Fruit fly (Drosophila melanogaster) whole organism, embryonic: Measurements from ENCODE around the gene Fbw5.

Source experiments
- Adf1 ChIP-seq: fragments of 200-800 bp; sonication (Bioruptor generic); IDR thresholded peaks from 2 replicates; pipeline ENCODE4 v1.3.6; 2022; ENCODE audit warnings: missing biosample characterization, missing genetic modification characterization
- Antp ChIP-seq: fragments of 200-800 bp; sonication (Bioruptor generic); optimal IDR thresholded peaks from 3 replicates; lab custom pipeline; 2016; ENCODE audit warnings: missing biosample characterization, missing genetic modification characterization
- Blimp-1 ChIP-seq: fragments of 200-800 bp; sonication (Bioruptor generic); optimal IDR thresholded peaks from 3 replicates; lab custom pipeline; 2018; ENCODE audit warnings: missing biosample characterization, missing genetic modification characterization, mild to moderate bottlenecking, moderate library complexity, missing genetic modification reagents
- C15 ChIP-seq: fragments of 200-800 bp; sonication (Bioruptor generic); IDR thresholded peaks from 3 replicates; pipeline ENCODE4 v1.3.6; 2022; ENCODE audit warnings: missing biosample characterization, missing genetic modification characterization
- CG10147 ChIP-seq: fragments of 200-800 bp; sonication (Bioruptor generic); optimal IDR thresholded peaks from 2 replicates; lab custom pipeline; 2019; ENCODE audit warnings: missing biosample characterization, mild to moderate bottlenecking, missing genetic modification characterization, moderate library complexity
- CG10543 ChIP-seq: fragments of 200-800 bp; sonication (Bioruptor generic); optimal IDR thresholded peaks from 3 replicates; lab custom pipeline; 2017; ENCODE audit warnings: missing biosample characterization, mild to moderate bottlenecking, missing genetic modification characterization, moderate library complexity
- CG12155 ChIP-seq: fragments of 200-800 bp; sonication (Bioruptor generic); optimal IDR thresholded peaks from 3 replicates; lab custom pipeline; 2016; ENCODE audit warnings: missing biosample characterization, missing genetic modification characterization
- CG14860 ChIP-seq: fragments of 200-800 bp; sonication (Bioruptor generic); IDR thresholded peaks from 3 replicates; pipeline ENCODE4 v1.3.6; 2022; ENCODE audit warnings: missing biosample characterization, missing genetic modification characterization; ENCODE audit not compliant: partially characterized antibody
- CG1603 ChIP-seq: fragments of 200-800 bp; sonication (Bioruptor generic); optimal IDR thresholded peaks from 2 replicates; lab custom pipeline; 2019; ENCODE audit warnings: missing biosample characterization, mild to moderate bottlenecking, missing genetic modification characterization, moderate library complexity
- CG17361 ChIP-seq: fragments of 200-800 bp; sonication (Bioruptor generic); IDR thresholded peaks from 3 replicates; pipeline ENCODE4 v1.3.6; 2022; ENCODE audit warnings: missing biosample characterization, missing genetic modification characterization
- CG17568 ChIP-seq: fragments of 200-800 bp; sonication (Bioruptor generic); optimal IDR thresholded peaks from 2 replicates; lab custom pipeline; 2018; ENCODE audit warnings: missing biosample characterization, mild to moderate bottlenecking, missing genetic modification characterization, moderate library complexity
- CG18262 ChIP-seq: fragments of 200-800 bp; optimal IDR thresholded peaks from 3 replicates; lab custom pipeline; 2019; ENCODE audit warnings: missing biosample characterization, mild to moderate bottlenecking, missing genetic modification characterization, moderate library complexity
- CG30020 ChIP-seq: fragments of 200-800 bp; optimal IDR thresholded peaks from 2 replicates; lab custom pipeline; 2019; ENCODE audit warnings: missing biosample characterization, mild to moderate bottlenecking, missing genetic modification characterization, moderate library complexity
- CG30431 ChIP-seq: fragments of 200-800 bp; sonication (Bioruptor generic); optimal IDR thresholded peaks from 2 replicates; lab custom pipeline; 2017; ENCODE audit warnings: missing biosample characterization, missing genetic modification characterization
- CG32532 ChIP-seq: fragments of 200-800 bp; sonication (Bioruptor generic); IDR thresholded peaks from 2 replicates; pipeline ENCODE4 v1.3.6; 2022; ENCODE audit warnings: missing biosample characterization, missing genetic modification characterization
- CG33213 ChIP-seq: fragments of 200-800 bp; sonication (Bioruptor generic); optimal IDR thresholded peaks from 3 replicates; lab custom pipeline; 2016; ENCODE audit warnings: missing biosample characterization, missing genetic modification characterization
- CG3407 ChIP-seq: fragments of 200-800 bp; sonication (Bioruptor generic); optimal IDR thresholded peaks from 2 replicates; lab custom pipeline; 2018; ENCODE audit warnings: missing biosample characterization, mild to moderate bottlenecking, missing genetic modification characterization
- CG3847 ChIP-seq: fragments of 200-800 bp; sonication (Bioruptor generic); IDR thresholded peaks from 2 replicates; pipeline ENCODE4 v1.3.6; 2022; ENCODE audit warnings: missing biosample characterization, missing genetic modification characterization
- CG5180 ChIP-seq: fragments of 200-800 bp; sonication (Bioruptor generic); optimal IDR thresholded peaks from 3 replicates; lab custom pipeline; 2017; ENCODE audit warnings: missing biosample characterization, missing genetic modification characterization, mild to moderate bottlenecking, moderate library complexity, missing genetic modification reagents
- CG8089 ChIP-seq: fragments of 200-800 bp; sonication (Bioruptor generic); optimal IDR thresholded peaks from 3 replicates; lab custom pipeline; 2016; ENCODE audit warnings: missing biosample characterization, missing genetic modification characterization
- CG8478 ChIP-seq: fragments of >200 bp; optimal IDR thresholded peaks from 2 replicates; lab custom pipeline; 2018
- CG8924 ChIP-seq: fragments of 200-800 bp; optimal IDR thresholded peaks from 3 replicates; lab custom pipeline; 2019; ENCODE audit warnings: missing biosample characterization, mild to moderate bottlenecking, missing genetic modification characterization, moderate library complexity
- CG8944 ChIP-seq: fragments of 200-800 bp; sonication (Bioruptor generic); optimal IDR thresholded peaks from 3 replicates; lab custom pipeline; 2016; ENCODE audit warnings: missing biosample characterization, missing genetic modification characterization
- CTCF ChIP-seq: fragments of 200-800 bp; sonication (Bioruptor generic); optimal IDR thresholded peaks from 2 replicates; lab custom pipeline; 2017; ENCODE audit warnings: missing biosample characterization, mild to moderate bottlenecking, missing genetic modification characterization, moderate library complexity
- Dfd ChIP-seq, 2 experiments: fragments of >200 bp; optimal IDR thresholded peaks; 2 replicates each; lab custom pipeline; 2017; ENCODE audit warnings: missing biosample characterization in 2 of 2, missing genetic modification characterization in 2 of 2
- Doc3 ChIP-seq: fragments of 200-800 bp; sonication (Bioruptor generic); IDR thresholded peaks from 3 replicates; pipeline ENCODE4 v1.3.6; 2022; ENCODE audit warnings: missing biosample characterization, missing genetic modification characterization; ENCODE audit not compliant: partially characterized antibody
- Drgx ChIP-seq: fragments of 200-800 bp; sonication (Bioruptor generic); IDR thresholded peaks from 2 replicates; pipeline ENCODE4 v1.3.6; 2022; ENCODE audit warnings: missing biosample characterization, missing genetic modification characterization
- H15 ChIP-seq: fragments of 200-800 bp; sonication (Bioruptor generic); IDR thresholded peaks from 3 replicates; pipeline ENCODE4 v1.3.6; 2022; ENCODE audit warnings: missing biosample characterization, missing genetic modification characterization
- H2.0 ChIP-seq: fragments of 200-800 bp; sonication (Bioruptor generic); IDR thresholded peaks from 2 replicates; pipeline ENCODE4 v1.3.6; 2022; ENCODE audit warnings: missing biosample characterization, missing genetic modification characterization
- MBD-R2 ChIP-seq: fragments of 200-800 bp; sonication (Bioruptor generic); IDR thresholded peaks from 2 replicates; pipeline ENCODE4 v1.3.6; 2022; ENCODE audit warnings: missing biosample characterization, missing genetic modification characterization
- Pdp1 ChIP-seq, 2 experiments: fragments of 200-800 bp; sonication (Bioruptor generic); optimal IDR thresholded peaks; 3 replicates each; lab custom pipeline; 2016; ENCODE audit warnings: missing biosample characterization in 2 of 2, missing genetic modification characterization in 2 of 2, mild to moderate bottlenecking in 1 of 2, moderate library complexity in 1 of 2
- Poxn ChIP-seq: fragments of 200-800 bp; sonication (Bioruptor generic); IDR thresholded peaks from 2 replicates; pipeline ENCODE4 v1.3.6; 2022; ENCODE audit warnings: missing biosample characterization, missing genetic modification characterization
- Six4 ChIP-seq: fragments of 200-800 bp; sonication (Bioruptor generic); optimal IDR thresholded peaks from 2 replicates; lab custom pipeline; 2016; ENCODE audit warnings: missing biosample characterization, missing genetic modification characterization
- Sry-δ ChIP-seq: fragments of 200-800 bp; sonication (Bioruptor generic); optimal IDR thresholded peaks from 2 replicates; lab custom pipeline; 2016; ENCODE audit warnings: missing biosample characterization, missing genetic modification characterization
- amos ChIP-seq: fragments of 200-800 bp; sonication (Bioruptor generic); IDR thresholded peaks from 2 replicates; pipeline ENCODE4 v1.3.6; 2022; ENCODE audit warnings: missing biosample characterization, missing genetic modification characterization; ENCODE audit not compliant: partially characterized antibody
- cg ChIP-seq: fragments of 200-800 bp; sonication (Bioruptor generic); optimal IDR thresholded peaks from 3 replicates; lab custom pipeline; 2019; ENCODE audit warnings: missing biosample characterization, mild to moderate bottlenecking, missing genetic modification characterization, moderate library complexity
- crp ChIP-seq, 2 experiments: fragments of 200-800 bp; sonication (Bioruptor generic); optimal IDR thresholded peaks; 2 replicates in 1 of 2; 3 replicates in 1 of 2; lab custom pipeline; 2017; ENCODE audit warnings: missing biosample characterization in 2 of 2, missing genetic modification characterization in 2 of 2, mild to moderate bottlenecking in 1 of 2, moderate library complexity in 1 of 2
- esg ChIP-seq: fragments of 200-800 bp; sonication (Bioruptor generic); conservative IDR thresholded peaks from 2 replicates; pipeline ENCODE4 v1.3.6; 2022; ENCODE audit warnings: missing biosample characterization, missing genetic modification characterization
- eyg ChIP-seq: fragments of 200-800 bp; sonication (Bioruptor generic); optimal IDR thresholded peaks from 3 replicates; lab custom pipeline; 2016; ENCODE audit warnings: missing biosample characterization, missing genetic modification characterization
- grn ChIP-seq: fragments of 200-800 bp; sonication (Bioruptor generic); optimal IDR thresholded peaks from 3 replicates; lab custom pipeline; 2017; ENCODE audit warnings: missing biosample characterization, missing genetic modification characterization
- gt ChIP-seq: fragments of 200-800 bp; sonication (Bioruptor generic); IDR thresholded peaks from 2 replicates; pipeline ENCODE4 v1.3.6; 2022; ENCODE audit warnings: missing biosample characterization, missing genetic modification characterization
- lola ChIP-seq, 3 experiments: fragments of >200 bp in 2 of 3; fragments of 200-800 bp in 1 of 3; sonication (Bioruptor generic) in 1 of 3; optimal IDR thresholded peaks; 2 replicates each; lab custom pipeline; 2017 to 2019; ENCODE audit warnings: missing biosample characterization in 3 of 3, missing genetic modification characterization in 3 of 3, mild to moderate bottlenecking in 1 of 3, moderate library complexity in 1 of 3
- maf-S ChIP-seq: fragments of 200-800 bp; sonication (Bioruptor generic); optimal IDR thresholded peaks from 2 replicates; lab custom pipeline; 2016; ENCODE audit warnings: missing biosample characterization, missing genetic modification characterization
- mam ChIP-seq: fragments of 200-800 bp; sonication (Bioruptor generic); optimal IDR thresholded peaks from 3 replicates; lab custom pipeline; 2016; ENCODE audit warnings: missing biosample characterization, missing genetic modification characterization
- nmo ChIP-seq: fragments of 200-800 bp; sonication (Bioruptor generic); optimal IDR thresholded peaks from 2 replicates; lab custom pipeline; 2018; ENCODE audit warnings: missing biosample characterization, mild to moderate bottlenecking, missing genetic modification characterization, moderate library complexity
- pb ChIP-seq: fragments of 200-800 bp; sonication (Bioruptor generic); optimal IDR thresholded peaks from 3 replicates; lab custom pipeline; 2016; ENCODE audit warnings: missing biosample characterization, missing genetic modification characterization
- sob ChIP-seq: fragments of 200-800 bp; sonication (Bioruptor generic); IDR thresholded peaks from 2 replicates; pipeline ENCODE4 v1.3.6; 2022; ENCODE audit warnings: missing biosample characterization, missing genetic modification characterization
- ttk ChIP-seq: fragments of 200-800 bp; sonication (Bioruptor generic); IDR thresholded peaks from 2 replicates; pipeline ENCODE4 v2.1.2; 2022; ENCODE audit warnings: missing biosample characterization, missing genetic modification characterization
- unc-4 ChIP-seq: fragments of 200-800 bp; sonication (Bioruptor generic); IDR thresholded peaks from 2 replicates; pipeline ENCODE4 v1.3.6; 2022; ENCODE audit warnings: missing biosample characterization, missing genetic modification characterization; ENCODE audit not compliant: partially characterized antibody
- zfh2 ChIP-seq: fragments of 200-800 bp; sonication (Bioruptor generic); optimal IDR thresholded peaks from 2 replicates; lab custom pipeline; 2016; ENCODE audit warnings: missing biosample characterization, missing genetic modification characterization

Gene Fbw5

DNA sequence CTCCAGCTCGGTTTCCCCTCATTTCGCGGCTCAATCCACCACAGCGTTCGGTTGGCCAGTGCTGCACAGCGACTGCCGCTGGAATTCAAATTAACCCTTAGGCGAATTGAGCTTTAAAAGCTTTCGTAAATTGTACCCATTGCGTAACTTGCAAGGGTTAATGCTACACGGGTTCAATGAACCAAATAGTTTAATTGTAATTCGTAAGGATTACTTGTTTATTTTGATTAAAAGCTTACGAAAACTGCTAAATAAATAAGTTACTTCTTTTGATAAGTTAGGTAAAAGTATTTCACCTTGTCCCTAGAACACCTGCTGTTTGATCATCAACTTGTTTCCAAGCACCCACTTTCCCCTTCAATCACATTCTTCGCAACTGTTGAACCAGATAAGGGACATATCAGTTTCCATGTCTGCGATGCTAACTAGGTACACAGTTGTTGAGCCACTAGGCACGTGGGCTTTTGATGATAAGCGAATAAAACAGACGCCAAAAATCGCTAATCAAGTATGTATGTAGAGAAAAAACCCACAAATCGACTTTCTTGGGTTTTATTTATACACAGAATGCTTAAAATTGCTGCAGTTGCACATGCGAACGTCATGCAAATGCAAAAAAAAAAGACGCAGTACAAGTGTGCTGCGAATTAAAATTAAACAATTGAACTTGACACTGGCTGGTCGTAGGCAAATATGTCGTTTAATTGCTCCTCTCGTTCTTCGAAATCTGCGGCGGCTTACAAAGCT lies 19.6 kb downstream of the Fbw5 start, which contains the start of gene Pfas (continued):
- TF ChIP-seq CG8478: no peak
- peak; percentile 30 for TF ChIP-seq Six4 (GFP tag; lab: Kevin White, UChicago)
- TF ChIP-seq nmo (GFP tag; lab: Kevin White, UChicago): no peak
- peak; percentile 33 for TF ChIP-seq CG18262 (tag; lab: Kevin White, UChicago)
- no peak for TF ChIP-seq C15
- TF ChIP-seq MBD-R2 (GFP tag; lab: Robert Waterston, UW): peak; percentile 37
- peak; percentile 60 for TF ChIP-seq CG10543 (GFP tag; lab: Kevin White, UChicago)
- TF ChIP-seq gt: no peak
- TF ChIP-seq CG5180: no peak
- peak; percentile 27 for TF ChIP-seq maf-S (GFP tag; lab: Kevin White, UChicago)
- peak; percentile 36 for TF ChIP-seq CG8924 (tag; lab: Kevin White, UChicago)
- TF ChIP-seq mam (GFP tag; lab: Kevin White, UChicago): peak; percentile 67
- no peak for TF ChIP-seq CG14860 (GFP tag; lab: Robert Waterston, UW)
- TF ChIP-seq CG8089 (GFP tag; lab: Kevin White, UChicago): no peak
- TF ChIP-seq Antp (GFP tag; lab: Kevin White, UChicago): peak; percentile 38
- peak; percentile 39; the same call in 1 of the 2 replicates for TF ChIP-seq amos (GFP tag; lab: Robert Waterston, UW)
- peak; percentile 62; the same call in 1 of the 2 replicates for TF ChIP-seq sob (GFP tag; lab: Robert Waterston, UW)
- TF ChIP-seq CG17361 (GFP tag; lab: Robert Waterston, UW): no peak; the same call in 2 of the 3 replicates
- TF ChIP-seq CG17568 (GFP tag; lab: Kevin White, UChicago): no peak
- no peak for TF ChIP-seq unc-4
- TF ChIP-seq ttk (GFP tag; lab: Robert Waterston, UW): no peak
- 0 out of 2 replicates have a peak, but pooled peaks have one; percentile 34 for TF ChIP-seq Adf1 (GFP tag; lab: Robert Waterston, UW)
- peak; percentile 38 for TF ChIP-seq pb (GFP tag; lab: Kevin White, UChicago)
- peak; percentile 30 for TF ChIP-seq CG10147 (GFP tag; lab: Kevin White, UChicago)
- TF ChIP-seq CG30431 (GFP tag; lab: Kevin White, UChicago): no peak
- TF ChIP-seq Blimp-1 (GFP tag; lab: Kevin White, UChicago): peak; percentile 62
- peak; percentile 37 for TF ChIP-seq CG8944
- no peak for TF ChIP-seq Poxn (GFP tag; lab: Robert Waterston, UW)
- peak in 1 of 2 experiments; percentile 19 for TF ChIP-seq crp (GFP tag; optimal IDR thresholded peaks at IDR 0.05; lab: Kevin White, UChicago)
- TF ChIP-seq CG32532 (GFP tag; lab: Robert Waterston, UW): peak; percentile 77
- peak; percentile 32 to 100 for TF ChIP-seq Pdp1 (GFP tag; optimal IDR thresholded peaks at IDR 0.05; lab: Kevin White, UChicago)
- TF ChIP-seq eyg (GFP tag; lab: Kevin White, UChicago): peak; percentile 17
- TF ChIP-seq CTCF (GFP tag; lab: Kevin White, UChicago): peak; percentile 7
- peak; percentile 34 for TF ChIP-seq Sry-δ (GFP tag; lab: Kevin White, UChicago)
- no peak for TF ChIP-seq grn
- TF ChIP-seq CG3407: peak; percentile 6
- peak; percentile 58 for TF ChIP-seq CG1603
- no peak for TF ChIP-seq H15 (GFP tag; lab: Robert Waterston, UW)
- no peak for TF ChIP-seq Doc3 (GFP tag; lab: Robert Waterston, UW)
- TF ChIP-seq CG33213 (GFP tag; lab: Kevin White, UChicago): peak; percentile 37
- peak; percentile 72 for TF ChIP-seq zfh2 (GFP tag; lab: Kevin White, UChicago)
- no peak for TF ChIP-seq Dfd (GFP tag; optimal IDR thresholded peaks at IDR 0.05; lab: Kevin White, UChicago)
- no peak for TF ChIP-seq esg (GFP tag; lab: Robert Waterston, UW)
- no peak for TF ChIP-seq H2.0 (GFP tag; lab: Robert Waterston, UW)
- no peak for TF ChIP-seq cg
- no peak for TF ChIP-seq CG30020 (tag; lab: Kevin White, UChicago)
- TF ChIP-seq Drgx (GFP tag; lab: Robert Waterston, UW): 0 out of 2 replicates have a peak, but pooled peaks have one; percentile 26
- no peak for TF ChIP-seq lola (GFP tag; optimal IDR thresholded peaks at IDR 0.05; lab: Kevin White, UChicago)
- TF ChIP-seq CG12155: peak; percentile 52
- TF ChIP-seq CG3847: peak; percentile 63
